Worm (Caenorhabditis elegans): Measurements from ENCODE around the gene srsy-2.
A peak's percentile ranks its signal among the peaks of the same experiment; 100 is the strongest.

The srsy-2 gene

DNA sequence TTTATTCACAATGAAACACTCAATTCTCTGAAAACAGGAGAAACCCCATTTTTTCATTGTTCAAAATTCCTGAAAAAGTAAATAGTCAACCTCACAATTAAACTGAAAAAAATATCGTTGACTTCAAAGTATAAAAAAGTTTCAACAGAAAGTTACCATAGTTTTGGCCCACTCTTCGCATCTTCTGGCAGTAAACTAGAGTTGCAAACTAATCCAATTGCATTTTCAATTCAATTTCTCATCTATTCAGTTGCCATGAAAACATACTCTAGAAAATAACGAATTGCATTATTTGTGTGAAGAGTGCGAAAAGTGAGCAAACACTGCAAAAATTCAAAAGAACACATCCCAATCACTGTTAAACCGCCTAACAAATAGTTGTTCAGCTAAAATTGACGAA is 36.8 kb upstream of the srsy-2 start, which contains the start of gene F13H8.3:
F13H8.3 (plus strand) TSS at position 301 of the 400 bp plus-strand sequence.
- no peak for TF ChIP-seq sptf-1 (tag; optimal IDR thresholded peaks at IDR 0.05)
- TF ChIP-seq snpc-4 (tag; optimal IDR thresholded peaks at IDR 0.05): no peak
- no peak for TF ChIP-seq lin-13 (tag; optimal IDR thresholded peaks at IDR 0.05)
- TF ChIP-seq blmp-1 (tag; optimal IDR thresholded peaks at IDR 0.05): no peak

DNA sequence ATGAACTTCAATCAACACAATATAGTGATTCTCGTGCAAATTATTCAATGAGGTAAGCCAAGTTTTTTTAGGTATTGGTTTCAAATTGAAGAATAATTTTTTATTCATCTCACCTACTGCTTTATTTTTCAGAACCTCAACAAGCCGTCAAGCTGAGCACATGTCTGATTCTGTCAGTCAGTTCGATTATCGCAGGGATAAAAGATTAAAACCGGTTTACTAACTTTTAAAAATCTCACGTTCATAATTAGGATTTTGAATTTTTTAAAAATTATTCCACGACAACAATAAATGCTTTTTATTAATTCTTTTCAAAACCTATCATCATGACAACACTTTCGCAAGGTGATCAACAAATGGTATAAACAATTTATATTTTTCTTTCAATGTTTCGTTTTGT is 35.3 kb upstream of the srsy-2 start, which contains the start of gene F13H8.12:
F13H8.12 (plus strand) TSS at position 301 of the 400 bp plus-strand sequence.
- TF ChIP-seq snpc-4 (tag; optimal IDR thresholded peaks at IDR 0.05) (no peak), ceh-83 (GFP tag; optimal IDR thresholded peaks at IDR 0.05) (no peak)

DNA sequence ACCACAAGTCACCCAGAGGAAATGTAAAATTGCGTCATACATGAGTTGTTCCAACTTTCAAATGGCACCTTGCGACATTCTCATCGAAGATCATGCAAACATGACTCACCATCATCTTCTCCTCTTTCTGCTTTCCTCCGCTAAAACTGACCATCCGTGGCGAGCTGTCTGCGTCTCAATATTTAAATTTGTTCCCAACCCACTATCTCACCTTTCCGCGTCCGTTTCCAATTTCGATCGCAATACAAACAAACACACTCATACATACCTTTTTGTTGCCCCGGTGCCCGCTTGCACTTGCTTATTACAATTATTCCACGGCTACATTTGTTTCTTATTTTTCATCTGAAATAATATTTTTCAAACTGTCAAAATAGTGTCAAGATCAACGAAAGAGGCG is 33.8 kb upstream of the srsy-2 start, which contains the start of gene nmgp-1:
nmgp-1 (plus strand) TSS at position 174 of the 400 bp plus-strand sequence.
- TF ChIP-seq zip-8 (tag; optimal IDR thresholded peaks at IDR 0.05) (peak; percentile 35), pha-4 (tag; optimal IDR thresholded peaks at IDR 0.05) (peak; percentile 13), tbx-8 (GFP tag; optimal IDR thresholded peaks at IDR 0.05) (no peak), drap-1 (GFP tag; optimal IDR thresholded peaks at IDR 0.05) (no peak), unc-39 (tag; optimal IDR thresholded peaks at IDR 0.05) (no peak), lin-13 (tag; optimal IDR thresholded peaks at IDR 0.05) (no peak), mep-1 (tag; optimal IDR thresholded peaks at IDR 0.05) (no peak), snpc-4 (tag; optimal IDR thresholded peaks at IDR 0.05) (no peak), mab-5 (tag; optimal IDR thresholded peaks at IDR 0.05) (no peak), nhr-12 (tag; optimal IDR thresholded peaks at IDR 0.05) (no peak), hlh-1 (tag; optimal IDR thresholded peaks at IDR 0.05) (no peak)

DNA sequence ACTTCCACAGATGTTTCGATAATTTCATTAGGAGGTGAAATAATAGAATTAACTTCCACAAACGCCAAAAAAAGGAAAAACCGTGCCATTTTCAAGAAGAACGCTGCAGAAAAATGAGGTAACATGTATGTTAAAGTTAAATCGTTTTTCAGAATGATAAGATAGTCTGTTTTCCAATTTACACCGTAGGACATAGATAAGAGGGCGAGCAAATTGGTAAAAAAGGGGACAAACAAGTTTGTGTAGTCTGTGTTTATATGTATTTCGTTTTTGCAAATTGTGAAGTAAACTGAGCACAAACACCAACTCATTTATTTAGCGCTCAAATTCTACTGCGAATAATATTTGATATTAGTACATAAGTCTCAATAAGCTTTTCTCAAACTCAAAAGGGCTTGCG is 33.0 kb upstream of the srsy-2 start, which contains the start of gene F13H8.11:
F13H8.11 (minus strand) TSS at position 155 of the 400 bp plus-strand sequence.
- TF ChIP-seq hlh-1 (tag; optimal IDR thresholded peaks at IDR 0.05): no peak
- no peak for TF ChIP-seq ceh-43 (GFP tag; optimal IDR thresholded peaks at IDR 0.05)
- no peak for TF ChIP-seq unc-62 (GFP tag; optimal IDR thresholded peaks at IDR 0.05)
- no peak for TF ChIP-seq unc-120 (tag; optimal IDR thresholded peaks at IDR 0.05; ENCODE audit: poor library complexity, severe bottlenecking)
- no peak for TF ChIP-seq mls-2 (tag; optimal IDR thresholded peaks at IDR 0.05)
- no peak for TF ChIP-seq bed-3 (GFP tag; optimal IDR thresholded peaks at IDR 0.05)
- no peak for TF ChIP-seq ztf-11 (tag; optimal IDR thresholded peaks at IDR 0.05)
- no peak for TF ChIP-seq elt-1 (tag; optimal IDR thresholded peaks at IDR 0.05; ENCODE audit: borderline replicate concordance, insufficient read depth)
- TF ChIP-seq elt-3 (tag; optimal IDR thresholded peaks at IDR 0.05): no peak
- TF ChIP-seq M03D4.4 (tag; optimal IDR thresholded peaks at IDR 0.05): no peak
- TF ChIP-seq lsy-2 (tag; optimal IDR thresholded peaks at IDR 0.05): no peak
- TF ChIP-seq snpc-4 (tag; optimal IDR thresholded peaks at IDR 0.05): no peak
- TF ChIP-seq nhr-2 (tag; optimal IDR thresholded peaks at IDR 0.05): no peak

DNA sequence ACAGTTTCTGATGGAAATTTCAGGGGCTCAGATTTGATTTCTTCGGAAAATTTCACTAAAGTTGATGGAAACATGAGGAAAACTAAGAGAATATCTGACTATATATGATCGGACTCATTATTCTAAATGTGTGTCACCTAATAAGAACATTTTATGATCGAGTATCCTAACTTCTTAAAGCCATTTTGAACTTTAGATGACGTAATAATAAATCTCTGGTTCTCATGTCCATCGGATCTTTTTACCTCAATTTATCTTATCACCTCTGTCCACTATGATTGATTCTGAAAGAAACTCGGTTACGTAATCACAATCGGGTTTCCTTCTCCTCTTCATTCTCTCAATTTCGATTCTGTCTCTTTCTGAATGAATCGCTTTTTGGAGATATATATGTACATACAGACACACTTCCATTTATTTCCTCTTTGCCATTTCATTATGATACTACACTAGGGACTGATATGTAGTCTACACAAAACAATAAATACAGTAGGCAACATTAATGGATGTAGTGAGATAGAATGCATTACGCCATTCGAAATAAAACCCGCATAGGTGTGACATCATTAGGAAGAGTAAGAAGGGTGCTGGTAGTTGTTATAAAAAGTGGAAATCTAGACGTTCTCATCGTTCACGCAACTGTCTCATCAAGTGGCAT is 30.5 kb upstream of the srsy-2 start:
- TF ChIP-seq bed-3 (GFP tag; optimal IDR thresholded peaks at IDR 0.05) (no peak), nhr-2 (tag; optimal IDR thresholded peaks at IDR 0.05) (no peak), zip-8 (tag; optimal IDR thresholded peaks at IDR 0.05) (peak; percentile 98)

DNA sequence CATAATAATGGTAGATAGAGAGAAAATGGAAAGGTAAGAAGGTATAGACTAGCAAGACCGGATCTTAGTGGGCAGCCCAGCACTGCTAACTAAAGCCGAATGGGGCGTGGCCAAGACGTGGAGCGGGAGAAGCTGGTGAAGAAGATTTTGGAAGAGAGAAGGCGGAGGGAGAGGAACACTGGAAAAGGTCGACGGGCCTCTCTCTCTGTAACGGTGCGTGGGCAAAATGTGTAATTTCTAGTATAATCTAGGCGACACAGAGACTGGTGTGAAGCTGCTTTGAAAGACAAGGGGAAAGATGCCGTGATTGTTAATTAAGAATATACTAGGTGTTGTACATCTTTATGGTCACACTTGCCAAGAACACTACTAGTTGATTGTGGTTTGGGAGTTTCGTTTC is 29.1 kb upstream of the srsy-2 start, which contains the start of gene F13H8.5:
F13H8.5 (minus strand) TSS at position 101 of the 400 bp plus-strand sequence.
- no peak for TF ChIP-seq bed-3 (GFP tag; optimal IDR thresholded peaks at IDR 0.05)
- no peak for TF ChIP-seq sem-2 (GFP tag; optimal IDR thresholded peaks at IDR 0.05)
- no peak for TF ChIP-seq elt-3 (tag; optimal IDR thresholded peaks at IDR 0.05)
- TF ChIP-seq ceh-83 (GFP tag; optimal IDR thresholded peaks at IDR 0.05): no peak
- no peak for TF ChIP-seq sptf-1 (tag; optimal IDR thresholded peaks at IDR 0.05)
- no peak for TF ChIP-seq pha-4 (tag; optimal IDR thresholded peaks at IDR 0.05)
- TF ChIP-seq unc-39 (tag; optimal IDR thresholded peaks at IDR 0.05): no peak
- no peak for TF ChIP-seq ceh-43 (GFP tag; optimal IDR thresholded peaks at IDR 0.05)
- no peak for TF ChIP-seq blmp-1 (tag; optimal IDR thresholded peaks at IDR 0.05)
- TF ChIP-seq snpc-4 (tag; optimal IDR thresholded peaks at IDR 0.05): no peak
- TF ChIP-seq zip-8 (tag; optimal IDR thresholded peaks at IDR 0.05): no peak
- TF ChIP-seq nhr-237 (tag; optimal IDR thresholded peaks at IDR 0.05): no peak
- no peak for TF ChIP-seq ztf-11 (tag; optimal IDR thresholded peaks at IDR 0.05)
- TF ChIP-seq drap-1 (GFP tag; optimal IDR thresholded peaks at IDR 0.05): no peak
- no peak for TF ChIP-seq nhr-2 (tag; optimal IDR thresholded peaks at IDR 0.05)
- TF ChIP-seq lsy-2 (tag; optimal IDR thresholded peaks at IDR 0.05): no peak
- TF ChIP-seq unc-120 (tag; optimal IDR thresholded peaks at IDR 0.05; ENCODE audit: poor library complexity, severe bottlenecking): no peak
- TF ChIP-seq nhr-76 (tag; optimal IDR thresholded peaks at IDR 0.05): no peak
- no peak for TF ChIP-seq mab-5 (tag; optimal IDR thresholded peaks at IDR 0.05)
- TF ChIP-seq lin-32 (GFP tag; optimal IDR thresholded peaks at IDR 0.05): no peak
